Fruit fly (Drosophila melanogaster) whole organism, embryonic: ENCODE results near the gene CG32161.

Experiments
- CG4404 ChIP-seq: fragments of 200-800 bp; sonication (Bioruptor generic); IDR thresholded peaks from 2 replicates; pipeline ENCODE4 v1.3.6; 2022; ENCODE audit warnings: missing biosample characterization, missing genetic modification characterization
- cad ChIP-seq: fragments of >200 bp; optimal IDR thresholded peaks from 2 replicates; lab custom pipeline; 2017; ENCODE audit warnings: missing biosample characterization, missing genetic modification characterization
- salm ChIP-seq: fragments of 200-800 bp; sonication (Bioruptor generic); optimal IDR thresholded peaks from 2 replicates; lab custom pipeline; 2018; ENCODE audit warnings: missing biosample characterization, mild to moderate bottlenecking, missing genetic modification characterization

dm6 chr3L:16796603-16797002, 49.4 kb upstream of the CG32161 start:
- TF ChIP-seq CG4404 (GFP tag; lab: Robert Waterston, UW) (no peak), salm (no peak), cad (GFP tag; lab: Kevin White, UChicago) (no peak)
